Fruit fly (Drosophila melanogaster): ENCODE measurements around the gene CG42591.

DNA sequence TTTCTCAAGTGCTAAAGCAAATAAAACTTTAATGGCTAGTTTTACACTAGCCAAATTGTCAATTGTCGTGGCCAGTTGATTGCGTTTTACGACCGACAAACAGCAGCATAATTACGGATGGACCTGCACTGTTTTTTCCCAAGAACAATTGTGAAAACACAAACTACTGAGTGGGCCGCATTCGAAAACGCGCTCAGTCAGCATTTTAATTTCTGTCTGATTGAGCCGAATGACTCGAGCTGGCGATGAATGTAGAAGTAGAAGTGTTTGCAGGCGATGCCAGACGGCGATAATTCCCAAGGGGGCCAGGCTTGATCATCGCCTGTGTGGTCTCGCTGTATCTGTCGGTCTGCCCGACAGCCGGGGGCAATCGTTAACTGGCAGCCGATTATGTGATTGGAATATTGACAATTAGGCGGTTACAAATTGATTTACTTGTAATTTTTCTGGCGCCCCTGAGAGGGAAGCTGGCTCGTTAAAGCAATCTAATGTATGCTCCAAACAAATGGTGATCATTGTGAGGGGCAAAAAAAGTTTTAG is 10.1 kb downstream of the CG42591 start:
- no peak for TF ChIP-seq psq (optimal IDR thresholded peaks at IDR 0.05)
- no peak for TF ChIP-seq Sin3A (optimal IDR thresholded peaks at IDR 0.05)
- no peak for TF ChIP-seq h (optimal IDR thresholded peaks at IDR 0.05)
- TF ChIP-seq insv (optimal IDR thresholded peaks at IDR 0.05), result no peak
- no peak for TF ChIP-seq ttk (optimal IDR thresholded peaks at IDR 0.05)
- no peak for TF ChIP-seq Myc (optimal IDR thresholded peaks at IDR 0.05)

Measured in Kc167 (cell line).